Worm (Caenorhabditis elegans) whole organism, young adult: ENCODE data around the gene fbxb-46.

Source experiments
- B0035.1 ChIP-seq: sonication (generic microtip); optimal IDR thresholded peaks from 2 replicates; lab custom pipeline; 2016; ENCODE audit warnings: missing genetic modification characterization, mild to moderate bottlenecking, missing compliant biosample characterization, missing genotype, missing genetic modification reagents
- B0336.3 ChIP-seq: fragments of 200-800 bp; sonication (Bioruptor generic); IDR thresholded peaks from 2 replicates; pipeline ENCODE4 v1.3.6; 2022; ENCODE audit warnings: missing genetic modification characterization, missing compliant biosample characterization
- F22D6.2 ChIP-seq: sonication (generic microtip); optimal IDR thresholded peaks from 2 replicates; lab custom pipeline; 2016; ENCODE audit warnings: mild to moderate bottlenecking, missing genetic modification characterization, missing compliant biosample characterization
- F23B12.7 ChIP-seq: sonication (generic microtip); optimal IDR thresholded peaks from 2 replicates; lab custom pipeline; 2017; ENCODE audit warnings: missing genetic modification characterization, mild to moderate bottlenecking, missing compliant biosample characterization, antibody characterized with exemption, moderate library complexity; ENCODE audit not compliant: insufficient read depth
- F33H1.4 ChIP-seq: fragments of 200-800 bp; sonication (Bioruptor generic); IDR thresholded peaks from 2 replicates; pipeline ENCODE4 v1.3.6; 2022; ENCODE audit warnings: missing genetic modification reagents, missing genetic modification characterization, missing compliant biosample characterization
- F49E8.2 ChIP-seq: sonication (generic microtip); optimal IDR thresholded peaks from 3 replicates; lab custom pipeline; 2017; ENCODE audit warnings: missing genetic modification characterization, mild to moderate bottlenecking, missing compliant biosample characterization, antibody characterized with exemption, moderate library complexity; ENCODE audit not compliant: insufficient read depth
- F52B5.7 ChIP-seq: sonication (generic microtip); optimal IDR thresholded peaks from 2 replicates; lab custom pipeline; 2016; ENCODE audit warnings: mild to moderate bottlenecking, missing genetic modification characterization, missing compliant biosample characterization
- K11D2.4 ChIP-seq: fragments of 200-800 bp; sonication (Bioruptor generic); IDR thresholded peaks from 2 replicates; pipeline ENCODE4 v1.3.6; 2022; ENCODE audit warnings: missing genetic modification reagents, missing genetic modification characterization, missing compliant biosample characterization
- Y79H2A.3 ChIP-seq: fragments of 200-800 bp; sonication (Bioruptor generic); conservative IDR thresholded peaks from 2 replicates; pipeline ENCODE4 v1.3.6; 2022; ENCODE audit warnings: missing genetic modification reagents, missing genetic modification characterization, missing compliant biosample characterization
- atf-7 ChIP-seq: sonication (generic microtip); optimal IDR thresholded peaks from 2 replicates; lab custom pipeline; 2017; ENCODE audit warnings: mild to moderate bottlenecking, missing genetic modification characterization, missing compliant biosample characterization
- attf-3 ChIP-seq: fragments of 200-800 bp; sonication (Bioruptor generic); conservative IDR thresholded peaks from 2 replicates; pipeline ENCODE4 v1.3.6; 2022; ENCODE audit warnings: missing genetic modification reagents, missing genetic modification characterization, missing compliant biosample characterization
- attf-6 ChIP-seq: fragments of 200-800 bp; sonication (Bioruptor generic); IDR thresholded peaks from 2 replicates; pipeline ENCODE4 v1.3.6; 2022; ENCODE audit warnings: missing genetic modification reagents, missing genetic modification characterization, missing compliant biosample characterization
- ceh-58 ChIP-seq: fragments of 200-800 bp; sonication (Bioruptor generic); IDR thresholded peaks from 2 replicates; pipeline ENCODE4 v1.3.6; 2022; ENCODE audit warnings: missing genetic modification characterization, missing compliant biosample characterization
- ceh-91 ChIP-seq: fragments of 200-800 bp; sonication (Bioruptor generic); IDR thresholded peaks from 2 replicates; pipeline ENCODE4 v1.3.6; 2022; ENCODE audit warnings: missing genetic modification reagents, missing genetic modification characterization, missing compliant biosample characterization
- chd-7 ChIP-seq: sonication (generic microtip); optimal IDR thresholded peaks from 2 replicates; lab custom pipeline; 2016; ENCODE audit warnings: mild to moderate bottlenecking, missing genetic modification characterization, moderate library complexity, missing compliant biosample characterization
- dpl-1 ChIP-seq: fragments of 150-350 bp; optimal IDR thresholded peaks from 2 replicates; lab custom pipeline; 2014; ENCODE audit warnings: missing biosample characterization, missing genetic modification reagents, missing genetic modification characterization
- ets-4 ChIP-seq: fragments of 200-800 bp; sonication (Bioruptor generic); optimal IDR thresholded peaks from 2 replicates; lab custom pipeline; 2018; ENCODE audit warnings: mild to moderate bottlenecking, missing genetic modification characterization, missing compliant biosample characterization
- gei-17 ChIP-seq: fragments of 200-800 bp; sonication (Bioruptor generic); optimal IDR thresholded peaks from 2 replicates; lab custom pipeline; 2018; ENCODE audit warnings: mild to moderate bottlenecking, missing genetic modification characterization, missing compliant biosample characterization
- hlh-12 ChIP-seq: sonication (generic microtip); optimal IDR thresholded peaks from 2 replicates; lab custom pipeline; 2016; ENCODE audit warnings: missing genetic modification characterization, missing compliant biosample characterization
- hmg-1.2 ChIP-seq: fragments of 200-800 bp; sonication (Bioruptor generic); IDR thresholded peaks from 2 replicates; pipeline ENCODE4 v1.3.6; 2022; ENCODE audit warnings: missing genetic modification reagents, missing genetic modification characterization, missing compliant biosample characterization
- hsf-1 ChIP-seq: fragments of 200-800 bp; sonication (Bioruptor generic); IDR thresholded peaks from 2 replicates; pipeline ENCODE4 v1.3.6; 2022; ENCODE audit warnings: missing genetic modification reagents, missing genetic modification characterization, missing compliant biosample characterization
- let-607 ChIP-seq, 2 experiments: fragments of 200-800 bp in 1 of 2; sonication (Bioruptor generic) in 1 of 2; sonication (generic microtip) in 1 of 2; optimal IDR thresholded peaks; 2 replicates each; lab custom pipeline; 2016 to 2018; ENCODE audit warnings: mild to moderate bottlenecking in 2 of 2, missing compliant biosample characterization in 2 of 2, missing genetic modification characterization in 2 of 2, moderate library complexity in 2 of 2, missing genotype in 1 of 2
- lin-35 ChIP-seq, 3 experiments: fragments of 150-350 bp in 2 of 3; sonication (generic microtip) in 1 of 3; optimal IDR thresholded peaks; 2 replicates each; lab custom pipeline; 2014 to 2018; ENCODE audit warnings: missing biosample characterization in 3 of 3, missing genetic modification characterization in 3 of 3, missing genetic modification reagents in 3 of 3
- mel-28 ChIP-seq: sonication (generic microtip); optimal IDR thresholded peaks from 2 replicates; lab custom pipeline; 2016; ENCODE audit warnings: borderline replicate concordance, mild to moderate bottlenecking, missing genetic modification characterization, missing compliant biosample characterization
- mxl-1 ChIP-seq: sonication (generic microtip); optimal IDR thresholded peaks from 2 replicates; lab custom pipeline; 2016; ENCODE audit warnings: missing genetic modification characterization, missing compliant biosample characterization
- rec-8 ChIP-seq, 2 experiments: sonication (generic microtip); optimal IDR thresholded peaks; 2 replicates each; lab custom pipeline; 2016; ENCODE audit warnings: mild to moderate bottlenecking in 2 of 2, missing genetic modification characterization in 2 of 2, missing genetic modification reagents in 2 of 2, missing genotype in 2 of 2, missing biosample characterization in 1 of 2, missing compliant biosample characterization in 1 of 2, moderate library complexity in 1 of 2
- repo-1 ChIP-seq: sonication (generic microtip); optimal IDR thresholded peaks from 2 replicates; lab custom pipeline; 2017; ENCODE audit warnings: mild to moderate bottlenecking, missing genetic modification characterization, missing compliant biosample characterization
- sea-2 ChIP-seq: fragments of 200-800 bp; sonication (Bioruptor generic); IDR thresholded peaks from 2 replicates; pipeline ENCODE4 v1.3.6; 2022; ENCODE audit warnings: missing genetic modification characterization, missing compliant biosample characterization
- somi-1 ChIP-seq: fragments of 200-800 bp; sonication (Bioruptor generic); optimal IDR thresholded peaks from 2 replicates; lab custom pipeline; 2018; ENCODE audit warnings: mild to moderate bottlenecking, missing genetic modification characterization, missing compliant biosample characterization
- tbp1 ChIP-seq: fragments of 200-800 bp; sonication (Bioruptor generic); optimal IDR thresholded peaks from 2 replicates; lab custom pipeline; 2018; ENCODE audit warnings: mild to moderate bottlenecking, missing genetic modification characterization, missing compliant biosample characterization
- tbx-9 ChIP-seq: sonication (generic microtip); optimal IDR thresholded peaks from 2 replicates; lab custom pipeline; 2016; ENCODE audit warnings: borderline replicate concordance, missing genetic modification characterization, inconsistent platforms, missing compliant biosample characterization
- tlf-1 ChIP-seq: fragments of 200-800 bp; sonication (Bioruptor generic); optimal IDR thresholded peaks from 2 replicates; lab custom pipeline; 2018; ENCODE audit warnings: mild to moderate bottlenecking, missing genetic modification characterization, missing compliant biosample characterization
- zfh-2 ChIP-seq: fragments of 200-800 bp; sonication (Bioruptor generic); conservative IDR thresholded peaks from 2 replicates; pipeline ENCODE4 v1.3.6; 2022; ENCODE audit warnings: missing genetic modification reagents, missing genetic modification characterization, missing compliant biosample characterization
- zim-3 ChIP-seq: sonication (generic microtip); optimal IDR thresholded peaks from 2 replicates; lab custom pipeline; 2017; ENCODE audit warnings: mild to moderate bottlenecking, missing genetic modification characterization, moderate library complexity, missing compliant biosample characterization
- ztf-22 ChIP-seq: fragments of 200-800 bp; sonication (Bioruptor generic); optimal IDR thresholded peaks from 2 replicates; lab custom pipeline; 2018; ENCODE audit warnings: mild to moderate bottlenecking, missing genetic modification characterization, moderate library complexity, missing compliant biosample characterization
- ztf-26 ChIP-seq: sonication (generic microtip); optimal IDR thresholded peaks from 2 replicates; lab custom pipeline; 2017; ENCODE audit warnings: missing genetic modification characterization, missing compliant biosample characterization
- ztf-28 ChIP-seq: fragments of 200-800 bp; sonication (Bioruptor generic); IDR thresholded peaks from 2 replicates; pipeline ENCODE4 v1.3.6; 2022; ENCODE audit warnings: missing genetic modification reagents, missing genetic modification characterization, missing compliant biosample characterization
- ztf-3 ChIP-seq: fragments of 200-800 bp; sonication (Bioruptor generic); optimal IDR thresholded peaks from 2 replicates; lab custom pipeline; 2018; ENCODE audit warnings: mild to moderate bottlenecking, missing genetic modification characterization, missing compliant biosample characterization

Gene fbxb-46

DNA sequence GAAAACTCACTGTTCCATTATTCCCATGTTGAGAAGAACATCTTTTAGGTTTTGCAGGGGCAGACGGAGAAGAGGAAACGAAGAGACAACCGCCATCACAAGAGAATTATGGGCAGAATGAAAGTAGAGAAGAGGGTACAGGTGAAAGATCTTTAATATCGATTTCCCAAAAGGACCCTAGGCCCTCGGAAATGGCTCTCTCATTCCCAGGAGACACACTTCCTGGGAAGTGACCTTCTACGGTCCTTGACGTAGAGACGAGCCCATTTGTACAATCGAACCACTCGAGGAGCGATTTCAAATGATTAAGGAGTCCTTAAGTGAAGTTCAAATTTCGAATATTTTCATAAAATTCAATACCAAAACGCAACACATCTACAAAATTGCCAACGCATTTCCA lies at the start of gene fbxb-46:
TSS of gene fbxb-46 (minus strand) at position 101 of the 400 bp plus-strand sequence.
- TF ChIP-seq F52B5.7 (tag; lab: Kevin White, UChicago) (no peak), F33H1.4 (no peak), hmg-1.2 (GFP tag; lab: Robert Waterston, UW) (no peak), tbx-9 (tag; lab: Kevin White, UChicago) (no peak), tbp1 (GFP tag; lab: Kevin White, UChicago) (no peak), ztf-3 (GFP tag; lab: Kevin White, UChicago) (no peak), rec-8 (tag; optimal IDR thresholded peaks at IDR 0.05; lab: Kevin White, UChicago) (no peak)

DNA sequence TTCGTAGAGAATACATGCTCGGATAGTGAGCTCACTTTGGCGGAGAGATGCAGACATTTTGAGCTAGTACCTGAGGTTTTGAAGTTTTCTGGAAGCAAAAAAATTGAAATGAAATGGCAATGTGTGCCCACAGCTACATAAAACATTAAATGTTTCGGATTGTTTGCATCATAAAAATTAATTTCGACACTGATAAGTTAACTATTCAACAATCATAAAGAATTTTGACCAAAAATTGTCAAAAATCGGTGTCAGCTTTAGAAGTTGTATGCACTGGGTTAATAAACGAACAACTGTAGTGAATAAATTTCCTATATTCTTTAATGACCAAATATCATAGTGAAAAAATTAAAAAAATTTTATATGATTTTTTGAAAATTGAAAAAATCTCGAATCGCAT lies 48.0 kb upstream of the fbxb-46 start, which contains the start of gene fbxa-166:
TSS of gene fbxa-166 (minus strand) at position 101 of the 400 bp plus-strand sequence.
- no peak for TF ChIP-seq dpl-1
- TF ChIP-seq attf-6 (GFP tag; lab: Robert Waterston, UW) = no peak
- TF ChIP-seq gei-17 (GFP tag; lab: Kevin White, UChicago) = no peak
- no peak for TF ChIP-seq zfh-2 (GFP tag; lab: Robert Waterston, UW)
- no peak for TF ChIP-seq ceh-58 (GFP tag; lab: Robert Waterston, UW)
- no peak for TF ChIP-seq ztf-28 (GFP tag; lab: Robert Waterston, UW)
- no peak for TF ChIP-seq attf-3 (GFP tag; lab: Robert Waterston, UW)
- TF ChIP-seq mel-28 (tag; lab: Kevin White, UChicago) = no peak
- TF ChIP-seq K11D2.4 = no peak
- no peak for TF ChIP-seq Y79H2A.3 (GFP tag; lab: Robert Waterston, UW)
- no peak for TF ChIP-seq ceh-91
- TF ChIP-seq somi-1 (GFP tag; lab: Kevin White, UChicago) = no peak
- TF ChIP-seq ztf-22 (GFP tag; lab: Kevin White, UChicago) = no peak
- no peak for TF ChIP-seq ets-4 (GFP tag; lab: Kevin White, UChicago)
- TF ChIP-seq chd-7 (tag; lab: Kevin White, UChicago) = no peak

DNA sequence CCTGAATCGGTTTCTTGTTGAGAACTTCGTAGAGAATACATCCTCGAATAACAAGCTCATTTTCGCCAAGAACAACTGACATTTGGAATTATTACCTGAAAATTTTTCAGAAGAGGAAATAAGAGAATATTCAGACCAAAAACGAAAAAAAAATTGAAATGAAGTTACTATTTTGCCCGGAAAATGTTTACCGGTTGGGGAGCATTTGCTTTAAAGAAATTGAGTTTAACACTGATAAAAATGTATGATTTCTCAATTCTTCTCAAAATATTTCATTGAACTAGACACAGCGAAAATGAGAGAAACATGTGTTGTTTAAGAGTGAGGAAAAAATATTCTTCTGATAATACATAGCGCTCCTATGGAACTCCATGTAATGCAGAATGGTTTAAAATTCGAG lies 45.5 kb upstream of the fbxb-46 start, which contains the start of gene fbxa-165:
TSS of gene fbxa-165 (minus strand) at position 101 of the 400 bp plus-strand sequence.
- TF ChIP-seq ztf-26 (tag; lab: Kevin White, UChicago) (no peak), let-607 (tag; optimal IDR thresholded peaks at IDR 0.05; lab: Kevin White, UChicago) (no peak), hlh-12 (no peak), lin-35 (GFP tag; optimal IDR thresholded peaks at IDR 0.05; lab: Kevin White, UChicago) (no peak), repo-1 (no peak), sea-2 (GFP tag; lab: Robert Waterston, UW) (no peak), F22D6.2 (tag; lab: Kevin White, UChicago) (no peak), dpl-1 (no peak), F23B12.7 (no peak), zim-3 (tag; lab: Kevin White, UChicago) (no peak), B0035.1 (tag; lab: Kevin White, UChicago) (no peak), tlf-1 (GFP tag; lab: Kevin White, UChicago) (no peak), mxl-1 (tag; lab: Kevin White, UChicago) (no peak)

DNA sequence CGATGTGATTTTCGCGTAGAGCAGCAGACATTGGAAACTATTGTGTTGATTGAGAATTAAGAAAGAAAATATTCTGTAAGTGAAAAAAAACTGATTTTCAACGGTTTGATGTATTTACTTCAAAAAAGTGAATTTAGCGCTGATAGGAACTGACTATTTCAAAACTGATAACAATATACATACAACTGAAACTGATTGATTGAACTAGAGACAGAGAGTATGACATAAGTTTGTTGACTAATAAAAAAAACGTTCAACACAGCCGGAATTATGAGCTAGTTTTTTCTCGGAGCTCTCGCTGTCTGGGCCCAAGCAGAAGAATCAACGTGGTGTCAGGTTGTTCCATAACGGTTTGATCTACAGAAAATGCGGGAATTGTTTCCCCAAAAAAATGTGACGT lies 43.0 kb upstream of the fbxb-46 start, which contains the start of gene fbxa-164:
TSS of gene fbxa-164 (minus strand) at position 101 of the 400 bp plus-strand sequence.
- TF ChIP-seq F49E8.2 (tag; lab: Kevin White, UChicago) (no peak), K11D2.4 (no peak), hsf-1 (GFP tag; lab: Robert Waterston, UW) (no peak), attf-6 (GFP tag; lab: Robert Waterston, UW) (no peak), B0336.3 (no peak), atf-7 (tag; lab: Kevin White, UChicago) (no peak)
